Worm (Caenorhabditis elegans): ENCODE results near the gene bath-46.

The bath-46 gene

ce11 chrII:1613972-1614371, 16.3 kb downstream of the bath-46 start, which contains the start of gene fbxa-164:
fbxa-164 (minus strand) TSS chrII:1614072.
- TF ChIP-seq egl-18 (GFP tag; IDR thresholded peaks at IDR 0.05): no peak
- no peak for TF ChIP-seq rcor-1 (GFP tag; IDR thresholded peaks at IDR 0.05)

- TF ChIP-seq pbrm-1 (GFP tag; IDR thresholded peaks at IDR 0.05) (no peak), ztf-25 (GFP tag; IDR thresholded peaks at IDR 0.05) (no peak), K11D2.4 (GFP tag; IDR thresholded peaks at IDR 0.05) (no peak), aptf-3 (GFP tag; IDR thresholded peaks at IDR 0.05) (no peak)
Measured at ce11 chrII:1616382-1616781, 18.7 kb downstream of the bath-46 start, which contains the start of gene fbxa-165. fbxa-165 (minus strand) TSS chrII:1616482.

DNA sequence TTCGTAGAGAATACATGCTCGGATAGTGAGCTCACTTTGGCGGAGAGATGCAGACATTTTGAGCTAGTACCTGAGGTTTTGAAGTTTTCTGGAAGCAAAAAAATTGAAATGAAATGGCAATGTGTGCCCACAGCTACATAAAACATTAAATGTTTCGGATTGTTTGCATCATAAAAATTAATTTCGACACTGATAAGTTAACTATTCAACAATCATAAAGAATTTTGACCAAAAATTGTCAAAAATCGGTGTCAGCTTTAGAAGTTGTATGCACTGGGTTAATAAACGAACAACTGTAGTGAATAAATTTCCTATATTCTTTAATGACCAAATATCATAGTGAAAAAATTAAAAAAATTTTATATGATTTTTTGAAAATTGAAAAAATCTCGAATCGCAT, 21.2 kb downstream of the bath-46 start, which contains the start of gene fbxa-166:
TSS of gene fbxa-166 (minus strand) at position 101 of the 400 bp plus-strand sequence.
- TF ChIP-seq zfh-2 (GFP tag; conservative IDR thresholded peaks at IDR 0.05): no peak
- TF ChIP-seq F37B4.10 (GFP tag; IDR thresholded peaks at IDR 0.05): no peak
- TF ChIP-seq nhr-120 (GFP tag; IDR thresholded peaks at IDR 0.05): no peak
- TF ChIP-seq F23B12.7 (tag; optimal IDR thresholded peaks at IDR 0.05; ENCODE audit: insufficient read depth): no peak
- no peak for TF ChIP-seq K12H6.12 (tag; optimal IDR thresholded peaks at IDR 0.05)
- no peak for TF ChIP-seq ZK185.1 (tag; optimal IDR thresholded peaks at IDR 0.05; ENCODE audit: poor library complexity, severe bottlenecking)
- TF ChIP-seq ccch-3 (GFP tag; optimal IDR thresholded peaks at IDR 0.05): no peak
- no peak for TF ChIP-seq snpc-4 (GFP tag; optimal IDR thresholded peaks at IDR 0.05)
- no peak for TF ChIP-seq snpc-4 (tag; optimal IDR thresholded peaks at IDR 0.05)
- TF ChIP-seq pbrm-1 (GFP tag; IDR thresholded peaks at IDR 0.05): no peak
- TF ChIP-seq Y95B8A.8 (GFP tag; IDR thresholded peaks at IDR 0.05): no peak
- no peak for TF ChIP-seq ztf-26 (tag; optimal IDR thresholded peaks at IDR 0.05)
- TF ChIP-seq rcor-1 (GFP tag; IDR thresholded peaks at IDR 0.05): no peak
- TF ChIP-seq nhr-179 (tag; optimal IDR thresholded peaks at IDR 0.05): no peak
- no peak for TF ChIP-seq ztf-18 (tag; optimal IDR thresholded peaks at IDR 0.05)
- no peak for TF ChIP-seq aptf-2 (GFP tag; conservative IDR thresholded peaks at IDR 0.05)
- TF ChIP-seq ceh-40 (GFP tag; IDR thresholded peaks at IDR 0.05): no peak

ce11 chrII:1621180-1621579, 23.5 kb downstream of the bath-46 start, which contains the start of gene fbxa-158:
fbxa-158 (minus strand) TSS chrII:1621280.
- TF ChIP-seq ceh-58 (GFP tag; IDR thresholded peaks at IDR 0.05) (no peak), lin-54 (GFP tag; optimal IDR thresholded peaks at IDR 0.05) (no peak)

DNA sequence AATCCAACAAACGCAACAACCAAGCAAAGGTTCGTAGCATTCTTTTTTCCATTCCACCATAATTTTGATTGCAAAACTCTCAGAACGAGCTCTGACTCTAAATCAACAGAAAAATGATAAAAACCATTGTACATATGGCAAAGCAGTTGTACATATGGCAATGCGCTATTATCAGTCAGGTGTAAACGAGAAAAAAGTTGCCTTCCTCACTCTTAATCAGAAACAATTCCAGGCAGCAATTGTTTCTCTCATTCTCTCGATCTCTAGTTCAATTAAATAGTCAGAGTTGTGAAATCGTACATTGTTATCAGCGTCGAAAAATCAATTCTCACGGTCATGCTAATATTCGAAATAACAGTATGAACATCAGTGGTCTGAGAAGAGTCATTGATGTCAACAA, 24.1 kb downstream of the bath-46 start:
- TF ChIP-seq mxl-1 (tag; optimal IDR thresholded peaks at IDR 0.05) (no peak), let-607 (tag; optimal IDR thresholded peaks at IDR 0.05) (no peak), nhr-80 (tag; optimal IDR thresholded peaks at IDR 0.05) (peak; percentile 5), D2030.7 (GFP tag; IDR thresholded peaks at IDR 0.05) (no peak)

- TF ChIP-seq athp-1 (tag; optimal IDR thresholded peaks at IDR 0.05) (no peak), efl-1 (GFP tag; optimal IDR thresholded peaks at IDR 0.05) (no peak), zfh-2 (GFP tag; conservative IDR thresholded peaks at IDR 0.05) (no peak)
Measured at ce11 chrII:1624572-1624971, 26.9 kb downstream of the bath-46 start, which contains the start of gene fbxa-160. fbxa-160 (minus strand) TSS chrII:1624672.

- no peak for TF ChIP-seq hlh-26 (GFP tag; conservative IDR thresholded peaks at IDR 0.05)
- TF ChIP-seq F49E8.2 (tag; optimal IDR thresholded peaks at IDR 0.05; ENCODE audit: insufficient read depth): no peak
- no peak for TF ChIP-seq F22D6.2 (tag; optimal IDR thresholded peaks at IDR 0.05)
- TF ChIP-seq bed-1 (GFP tag; IDR thresholded peaks at IDR 0.05): no peak
- no peak for TF ChIP-seq F55B11.4 (tag; optimal IDR thresholded peaks at IDR 0.05; ENCODE audit: borderline replicate concordance, insufficient read depth)
- TF ChIP-seq nfya-2 (GFP tag; IDR thresholded peaks at IDR 0.05): no peak
- TF ChIP-seq B0019.2 (GFP tag; conservative IDR thresholded peaks at IDR 0.05): no peak
- TF ChIP-seq C17E4.6 (GFP tag; IDR thresholded peaks at IDR 0.05): no peak
- TF ChIP-seq sptf-2 (GFP tag; optimal IDR thresholded peaks at IDR 0.05): no peak
- no peak for TF ChIP-seq lsy-27 (tag; optimal IDR thresholded peaks at IDR 0.05; ENCODE audit: borderline replicate concordance, insufficient read depth)
- TF ChIP-seq rcor-1 (GFP tag; IDR thresholded peaks at IDR 0.05): no peak
- TF ChIP-seq nfyb-1 (GFP tag; IDR thresholded peaks at IDR 0.05): no peak
Measured at ce11 chrII:1625666-1626065, 28.0 kb downstream of the bath-46 start, which contains the start of gene C08E3.14. C08E3.14 (plus strand) TSS chrII:1625966.
